Worm (Caenorhabditis elegans) whole organism, L4 larva: ENCODE results near the gene C16C4.18.
"Not testable (repeated sequence)": the region's sequence is repeated elsewhere in the genome, so short reads cannot be mapped to it uniquely, and the experiment has no call there.

Experiments
- ama-1 ChIP-seq: fragments of 150-350 bp; optimal IDR thresholded peaks from 2 replicates; lab custom pipeline; 2014; ENCODE audit warnings: inconsistent platforms, mixed read lengths
- ceh-20 ChIP-seq: fragments of 200-800 bp; sonication (Bioruptor generic); IDR thresholded peaks from 2 replicates; pipeline ENCODE4 v1.3.6; 2022; ENCODE audit warnings: missing genetic modification reagents, missing genetic modification characterization, missing compliant biosample characterization
- ctbp-1 ChIP-seq: fragments of 200-800 bp; sonication (Bioruptor generic); IDR thresholded peaks from 2 replicates; pipeline ENCODE4 v1.3.6; 2022; ENCODE audit warnings: missing genetic modification reagents, missing genetic modification characterization, missing compliant biosample characterization
- lin-1 ChIP-seq: fragments of 200-800 bp; sonication (Bioruptor generic); IDR thresholded peaks from 2 replicates; pipeline ENCODE4 v1.3.6; 2022; ENCODE audit warnings: missing genetic modification reagents, missing genetic modification characterization, missing compliant biosample characterization
- lin-13 ChIP-seq: fragments of 150-350 bp; optimal IDR thresholded peaks from 2 replicates; lab custom pipeline; 2014; ENCODE audit warnings: missing biosample characterization, missing genetic modification reagents, missing genetic modification characterization
- mdl-1 ChIP-seq, 2 experiments: fragments of 150-350 bp in 1 of 2; sonication (generic microtip) in 1 of 2; optimal IDR thresholded peaks; 2 replicates each; lab custom pipeline; 2014 to 2017; ENCODE audit warnings: missing biosample characterization in 2 of 2, missing genetic modification characterization in 2 of 2
- nhr-11 ChIP-seq: fragments of 150-350 bp; optimal IDR thresholded peaks from 2 replicates; lab custom pipeline; 2014; ENCODE audit warnings: missing biosample characterization, missing genetic modification characterization
- nhr-76 ChIP-seq: fragments of 150-350 bp; optimal IDR thresholded peaks from 2 replicates; lab custom pipeline; 2014; ENCODE audit warnings: missing biosample characterization, missing genetic modification characterization
- pqm-1 ChIP-seq: sonication (generic microtip); optimal IDR thresholded peaks from 2 replicates; lab custom pipeline; 2017; ENCODE audit warnings: missing biosample characterization, missing genetic modification characterization
- unc-130 ChIP-seq: sonication (generic microtip); optimal IDR thresholded peaks from 2 replicates; lab custom pipeline; 2016; ENCODE audit warnings: missing genetic modification reagents, missing genetic modification characterization, missing compliant biosample characterization
- ztf-11 ChIP-seq: fragments of 150-350 bp; optimal IDR thresholded peaks from 2 replicates; lab custom pipeline; 2014; ENCODE audit warnings: missing biosample characterization, missing genetic modification characterization

DNA sequence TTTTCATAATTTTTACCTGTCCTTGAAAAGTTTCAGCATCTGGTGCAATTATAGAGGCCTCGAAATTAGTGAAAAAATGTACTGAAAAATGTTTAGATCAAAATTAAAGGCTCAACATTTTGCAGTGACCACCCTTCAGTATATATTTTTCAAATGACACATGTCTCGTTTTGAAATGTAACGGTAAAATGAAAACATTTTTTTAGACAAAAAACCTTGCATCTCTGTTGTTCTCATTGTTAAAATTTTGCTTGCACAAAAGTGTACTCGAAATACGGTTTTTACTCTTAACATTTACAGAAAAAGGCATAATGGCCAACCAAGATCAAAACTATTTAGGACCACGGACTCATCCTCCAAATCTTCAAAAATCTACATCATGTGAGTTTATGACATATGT, 36.8 kb downstream of the C16C4.18 start, which contains the start of gene math-41:
- not testable (repeated sequence) for TF ChIP-seq ztf-11; lin-13 (GFP tag; lab: Kevin White, UChicago); mdl-1 (tag; optimal IDR thresholded peaks at IDR 0.05; lab: Kevin White, UChicago); pqm-1; lin-1; nhr-76 (tag; lab: Kevin White, UChicago); ctbp-1 (GFP tag; lab: Robert Waterston, UW); nhr-11 (tag; lab: Kevin White, UChicago); ceh-20; unc-130; ama-1
